Worm (Caenorhabditis elegans) whole organism, young adult: ENCODE data around the gene ints-11.
A peak's percentile ranks its signal among the peaks of the same experiment; 100 is the strongest.

Experiments
- B0019.2 ChIP-seq: fragments of 200-800 bp; sonication (Bioruptor generic); conservative IDR thresholded peaks from 2 replicates; pipeline ENCODE4 v1.3.6; 2022; ENCODE audit warnings: missing genetic modification reagents, missing genetic modification characterization, missing compliant biosample characterization
- B0035.1 ChIP-seq: sonication (generic microtip); optimal IDR thresholded peaks from 2 replicates; lab custom pipeline; 2016; ENCODE audit warnings: missing genetic modification characterization, mild to moderate bottlenecking, missing compliant biosample characterization, missing genotype, missing genetic modification reagents
- B0336.3 ChIP-seq: fragments of 200-800 bp; sonication (Bioruptor generic); IDR thresholded peaks from 2 replicates; pipeline ENCODE4 v1.3.6; 2022; ENCODE audit warnings: missing genetic modification characterization, missing compliant biosample characterization
- C17E4.6 ChIP-seq: fragments of 200-800 bp; sonication (Bioruptor generic); IDR thresholded peaks from 2 replicates; pipeline ENCODE4 v1.3.6; 2022; ENCODE audit warnings: missing genetic modification reagents, missing genetic modification characterization, missing compliant biosample characterization
- F33H1.4 ChIP-seq: fragments of 200-800 bp; sonication (Bioruptor generic); IDR thresholded peaks from 2 replicates; pipeline ENCODE4 v1.3.6; 2022; ENCODE audit warnings: missing genetic modification reagents, missing genetic modification characterization, missing compliant biosample characterization
- F37B4.10 ChIP-seq: fragments of 200-800 bp; sonication (Bioruptor generic); IDR thresholded peaks from 2 replicates; pipeline ENCODE4 v1.3.6; 2022; ENCODE audit warnings: missing genetic modification characterization, missing compliant biosample characterization
- K11D2.4 ChIP-seq: fragments of 200-800 bp; sonication (Bioruptor generic); IDR thresholded peaks from 2 replicates; pipeline ENCODE4 v1.3.6; 2022; ENCODE audit warnings: missing genetic modification reagents, missing genetic modification characterization, missing compliant biosample characterization
- K12H6.12 ChIP-seq: fragments of 200-800 bp; sonication (Bioruptor generic); optimal IDR thresholded peaks from 2 replicates; lab custom pipeline; 2018; ENCODE audit warnings: mild to moderate bottlenecking, missing genetic modification characterization, missing compliant biosample characterization
- Y53F4B.3 ChIP-seq: fragments of 200-800 bp; sonication (Bioruptor generic); IDR thresholded peaks from 2 replicates; pipeline ENCODE4 v1.3.6; 2022; ENCODE audit warnings: missing genetic modification reagents, missing genetic modification characterization, missing compliant biosample characterization
- Y53G8AR.9 ChIP-seq: fragments of 200-800 bp; sonication (Bioruptor generic); conservative IDR thresholded peaks from 2 replicates; pipeline ENCODE4 v1.3.6; 2022; ENCODE audit warnings: missing genetic modification reagents, missing genetic modification characterization, missing compliant biosample characterization
- Y56A3A.18 ChIP-seq: fragments of 200-800 bp; sonication (Bioruptor generic); IDR thresholded peaks from 2 replicates; pipeline ENCODE4 v1.3.6; 2022; ENCODE audit warnings: missing genetic modification reagents, missing genetic modification characterization, missing compliant biosample characterization
- Y67H2A.10 ChIP-seq: fragments of 200-800 bp; sonication (Bioruptor generic); conservative IDR thresholded peaks from 2 replicates; pipeline ENCODE4 v1.3.6; 2022; ENCODE audit warnings: missing genetic modification reagents, missing genetic modification characterization, missing compliant biosample characterization
- Y95B8A.8 ChIP-seq: fragments of 200-800 bp; sonication (Bioruptor generic); IDR thresholded peaks from 2 replicates; pipeline ENCODE4 v1.3.6; 2022; ENCODE audit warnings: missing genetic modification reagents, missing genetic modification characterization, missing compliant biosample characterization
- ama-1 ChIP-seq, 3 experiments: fragments of 150-350 bp in 1 of 3; sonication (generic microtip) in 2 of 3; optimal IDR thresholded peaks; 2 replicates each; lab custom pipeline; 2014 to 2018; ENCODE audit warnings: missing biosample characterization in 2 of 3, missing genetic modification characterization in 2 of 3, missing genetic modification reagents in 2 of 3
- aptf-3 ChIP-seq: fragments of 200-800 bp; sonication (Bioruptor generic); IDR thresholded peaks from 2 replicates; pipeline ENCODE4 v1.3.6; 2022; ENCODE audit warnings: missing genetic modification characterization, missing compliant biosample characterization
- atf-7 ChIP-seq: sonication (generic microtip); optimal IDR thresholded peaks from 2 replicates; lab custom pipeline; 2017; ENCODE audit warnings: mild to moderate bottlenecking, missing genetic modification characterization, missing compliant biosample characterization
- bed-1 ChIP-seq: fragments of 200-800 bp; sonication (Bioruptor generic); IDR thresholded peaks from 2 replicates; pipeline ENCODE4 v1.3.6; 2022; ENCODE audit warnings: missing genetic modification reagents, missing genetic modification characterization, missing compliant biosample characterization
- bed-2 ChIP-seq: fragments of 200-800 bp; sonication (Bioruptor generic); IDR thresholded peaks from 2 replicates; pipeline ENCODE4 v1.3.6; 2022; ENCODE audit warnings: missing genetic modification reagents, missing genetic modification characterization, missing compliant biosample characterization
- ccch-3 ChIP-seq: fragments of 200-800 bp; sonication (Bioruptor generic); optimal IDR thresholded peaks from 2 replicates; lab custom pipeline; 2018; ENCODE audit warnings: mild to moderate bottlenecking, missing genetic modification characterization, missing compliant biosample characterization
- ceh-40 ChIP-seq: fragments of 200-800 bp; sonication (Bioruptor generic); IDR thresholded peaks from 2 replicates; pipeline ENCODE4 v1.3.6; 2022; ENCODE audit warnings: missing genetic modification characterization, missing compliant biosample characterization
- ceh-79 ChIP-seq: sonication (generic microtip); optimal IDR thresholded peaks from 2 replicates; lab custom pipeline; 2017; ENCODE audit warnings: mild to moderate bottlenecking, missing genetic modification characterization, missing compliant biosample characterization
- chd-7 ChIP-seq: sonication (generic microtip); optimal IDR thresholded peaks from 2 replicates; lab custom pipeline; 2016; ENCODE audit warnings: mild to moderate bottlenecking, missing genetic modification characterization, moderate library complexity, missing compliant biosample characterization
- efl-1 ChIP-seq: fragments of 150-350 bp; optimal IDR thresholded peaks from 2 replicates; lab custom pipeline; 2014; ENCODE audit warnings: missing biosample characterization, missing genetic modification reagents, missing genetic modification characterization
- egrh-3 ChIP-seq: fragments of 200-800 bp; sonication (Bioruptor generic); IDR thresholded peaks from 2 replicates; pipeline ENCODE4 v1.3.6; 2022; ENCODE audit warnings: missing genetic modification reagents, missing genetic modification characterization, missing compliant biosample characterization
- fkh-3 ChIP-seq: sonication (generic microtip); optimal IDR thresholded peaks from 2 replicates; lab custom pipeline; 2016; ENCODE audit warnings: mild to moderate bottlenecking, missing genetic modification characterization, missing compliant biosample characterization
- hlh-12 ChIP-seq: sonication (generic microtip); optimal IDR thresholded peaks from 2 replicates; lab custom pipeline; 2016; ENCODE audit warnings: missing genetic modification characterization, missing compliant biosample characterization
- hsf-1 ChIP-seq: fragments of 200-800 bp; sonication (Bioruptor generic); IDR thresholded peaks from 2 replicates; pipeline ENCODE4 v1.3.6; 2022; ENCODE audit warnings: missing genetic modification reagents, missing genetic modification characterization, missing compliant biosample characterization
- lsl-1 ChIP-seq: fragments of 200-800 bp; sonication (Bioruptor generic); optimal IDR thresholded peaks from 2 replicates; lab custom pipeline; 2018; ENCODE audit warnings: mild to moderate bottlenecking, missing genetic modification characterization, moderate library complexity, missing compliant biosample characterization
- lsy-27 ChIP-seq: sonication (generic microtip); optimal IDR thresholded peaks from 2 replicates; lab custom pipeline; 2017; ENCODE audit warnings: missing genetic modification characterization, mild to moderate bottlenecking, missing compliant biosample characterization, antibody characterized with exemption, missing genotype, borderline replicate concordance; ENCODE audit not compliant: insufficient read depth
- madf-10 ChIP-seq: sonication (generic microtip); optimal IDR thresholded peaks from 2 replicates; lab custom pipeline; 2016; ENCODE audit warnings: mild to moderate bottlenecking, missing genetic modification characterization, missing compliant biosample characterization
- madf-8 ChIP-seq: fragments of 200-800 bp; sonication (Bioruptor generic); conservative IDR thresholded peaks from 2 replicates; pipeline ENCODE4 v1.3.6; 2022; ENCODE audit warnings: missing genetic modification reagents, missing genetic modification characterization, missing compliant biosample characterization
- mcd-1 ChIP-seq: fragments of 200-800 bp; sonication (Bioruptor generic); IDR thresholded peaks from 2 replicates; pipeline ENCODE4 v1.3.6; 2022; ENCODE audit warnings: missing genetic modification reagents, missing genetic modification characterization, missing compliant biosample characterization
- nfya-2 ChIP-seq: fragments of 200-800 bp; sonication (Bioruptor generic); IDR thresholded peaks from 2 replicates; pipeline ENCODE4 v1.3.6; 2022; ENCODE audit warnings: missing genetic modification reagents, missing genetic modification characterization, missing compliant biosample characterization
- nfyb-1 ChIP-seq: fragments of 200-800 bp; sonication (Bioruptor generic); IDR thresholded peaks from 2 replicates; pipeline ENCODE4 v1.3.6; 2022; ENCODE audit warnings: missing genetic modification reagents, missing genetic modification characterization, missing compliant biosample characterization
- nhr-27 ChIP-seq: fragments of 200-800 bp; sonication (Bioruptor generic); optimal IDR thresholded peaks from 2 replicates; lab custom pipeline; 2018; ENCODE audit warnings: mild to moderate bottlenecking, missing genetic modification characterization, moderate library complexity, missing compliant biosample characterization
- rcor-1 ChIP-seq: fragments of 200-800 bp; sonication (Bioruptor generic); IDR thresholded peaks from 2 replicates; pipeline ENCODE4 v1.3.6; 2022; ENCODE audit warnings: missing genetic modification reagents, missing genetic modification characterization, missing compliant biosample characterization
- rec-8 ChIP-seq, 2 experiments: sonication (generic microtip); optimal IDR thresholded peaks; 2 replicates each; lab custom pipeline; 2016; ENCODE audit warnings: mild to moderate bottlenecking in 2 of 2, missing genetic modification characterization in 2 of 2, missing genetic modification reagents in 2 of 2, missing genotype in 2 of 2, missing biosample characterization in 1 of 2, missing compliant biosample characterization in 1 of 2, moderate library complexity in 1 of 2
- sdz-38 ChIP-seq: sonication (generic microtip); optimal IDR thresholded peaks from 2 replicates; lab custom pipeline; 2016; ENCODE audit warnings: missing genotype, missing genetic modification characterization, missing compliant biosample characterization
- snpc-3.4 ChIP-seq: sonication (generic microtip); optimal IDR thresholded peaks from 2 replicates; lab custom pipeline; 2017; ENCODE audit warnings: missing genetic modification characterization, mild to moderate bottlenecking, missing compliant biosample characterization, antibody characterized with exemption, moderate library complexity, missing genotype, missing genetic modification reagents
- snpc-4 ChIP-seq, 5 experiments: fragments of 150-350 bp in 1 of 5; sonication (generic microtip) in 4 of 5; optimal IDR thresholded peaks; 2 replicates each; lab custom pipeline; 2014 to 2018; ENCODE audit warnings: missing genetic modification characterization in 5 of 5, missing biosample characterization in 3 of 5, antibody characterized with exemption in 2 of 5, mild to moderate bottlenecking in 2 of 5, missing compliant biosample characterization in 2 of 5, missing genotype in 2 of 5, moderate library complexity in 2 of 5, missing genetic modification reagents in 1 of 5
- somi-1 ChIP-seq: fragments of 200-800 bp; sonication (Bioruptor generic); optimal IDR thresholded peaks from 2 replicates; lab custom pipeline; 2018; ENCODE audit warnings: mild to moderate bottlenecking, missing genetic modification characterization, missing compliant biosample characterization
- tbp1 ChIP-seq: fragments of 200-800 bp; sonication (Bioruptor generic); optimal IDR thresholded peaks from 2 replicates; lab custom pipeline; 2018; ENCODE audit warnings: mild to moderate bottlenecking, missing genetic modification characterization, missing compliant biosample characterization
- unc-130 ChIP-seq: sonication (generic microtip); optimal IDR thresholded peaks from 2 replicates; lab custom pipeline; 2016; ENCODE audit warnings: missing genetic modification reagents, missing genetic modification characterization, missing compliant biosample characterization
- xnd-1 ChIP-seq: sonication (generic microtip); optimal IDR thresholded peaks from 2 replicates; lab custom pipeline; 2016; ENCODE audit warnings: missing genotype, missing genetic modification reagents, missing genetic modification characterization, missing compliant biosample characterization

Gene ints-11

DNA sequence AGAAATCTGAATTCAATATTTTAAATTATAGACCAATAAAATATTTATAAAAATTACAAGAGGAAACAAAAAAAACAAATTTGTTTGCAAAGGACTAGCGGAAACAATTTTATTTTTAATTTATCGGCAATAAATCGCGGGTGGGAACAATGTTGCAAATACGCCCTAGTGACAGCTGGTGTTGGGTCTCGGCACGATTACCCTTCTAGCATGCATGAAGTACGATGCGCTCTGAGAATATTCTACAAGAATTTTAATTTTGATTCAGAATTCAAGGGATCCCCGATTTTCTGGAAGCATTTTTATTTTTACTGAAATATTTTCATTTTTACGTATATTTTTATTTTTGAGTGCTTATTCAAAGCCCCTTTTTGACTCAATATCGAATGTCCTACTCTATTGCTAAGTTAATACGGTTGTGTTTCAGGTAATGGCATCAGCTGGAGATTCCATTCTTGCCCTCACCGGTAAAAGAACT is 41.8 kb upstream of the ints-11 start, which contains the start of the genes mig-5 and cct-1 (continued):
- no peak for TF ChIP-seq aptf-3
- peak; percentile 7 for TF ChIP-seq chd-7 (tag; lab: Kevin White, UChicago)
- peak; percentile 96 for TF ChIP-seq nfyb-1 (GFP tag; lab: Robert Waterston, UW)
- no peak for TF ChIP-seq nhr-27 (tag; lab: Kevin White, UChicago)
- TF ChIP-seq sdz-38 (tag; lab: Kevin White, UChicago): no peak
- TF ChIP-seq K12H6.12 (tag; lab: Kevin White, UChicago): peak; percentile 77
- peak; percentile 46 for TF ChIP-seq B0035.1 (tag; lab: Kevin White, UChicago)
- TF ChIP-seq K11D2.4 (GFP tag; lab: Robert Waterston, UW): peak; percentile 94
- peak; percentile 86 for TF ChIP-seq madf-10
- peak; percentile 81 for TF ChIP-seq C17E4.6 (GFP tag; lab: Robert Waterston, UW)
- peak; percentile 99 for TF ChIP-seq mcd-1 (GFP tag; lab: Robert Waterston, UW)
- peak; percentile 77; the same call in 1 of the 2 replicates for TF ChIP-seq Y53G8AR.9 (GFP tag; lab: Robert Waterston, UW)
- TF ChIP-seq ceh-79 (tag; lab: Kevin White, UChicago): no peak
- TF ChIP-seq hlh-12: no peak
- TF ChIP-seq lsl-1 (GFP tag; lab: Kevin White, UChicago): peak; percentile 79
- 0 out of 2 replicates have a peak, but pooled peaks have one; percentile 22 for TF ChIP-seq B0019.2 (GFP tag; lab: Robert Waterston, UW)
- no peak for TF ChIP-seq bed-1
- no peak for TF ChIP-seq bed-2 (GFP tag; lab: Robert Waterston, UW)
- TF ChIP-seq fkh-3 (tag; lab: Kevin White, UChicago): no peak
- no peak for TF ChIP-seq nfya-2
- peak; percentile 74; the same call in 1 of the 2 replicates for TF ChIP-seq Y95B8A.8 (GFP tag; lab: Robert Waterston, UW)
- TF ChIP-seq atf-7 (tag; lab: Kevin White, UChicago): peak; percentile 73
- TF ChIP-seq ceh-40 (GFP tag; lab: Robert Waterston, UW): no peak
- peak; percentile 67 for TF ChIP-seq unc-130 (GFP tag; lab: Kevin White, UChicago)
- peak; percentile 26 for TF ChIP-seq snpc-3.4 (tag; lab: Kevin White, UChicago)
- TF ChIP-seq hsf-1 (GFP tag; lab: Robert Waterston, UW): peak; percentile 90
- peak; percentile 91 for TF ChIP-seq rcor-1 (GFP tag; lab: Robert Waterston, UW)
- TF ChIP-seq Y56A3A.18 (GFP tag; lab: Robert Waterston, UW): peak; percentile 86; the same call in 1 of the 2 replicates
- peak; percentile 100 for TF ChIP-seq F33H1.4 (GFP tag; lab: Robert Waterston, UW)
- peak; percentile 72 for TF ChIP-seq tbp1 (GFP tag; lab: Kevin White, UChicago)
- no peak for TF ChIP-seq Y53F4B.3 (GFP tag; lab: Robert Waterston, UW)
- TF ChIP-seq xnd-1 (tag; lab: Kevin White, UChicago): peak; percentile 16
- TF ChIP-seq ama-1 (optimal IDR thresholded peaks at IDR 0.05; lab: Kevin White, UChicago): no peak
- no peak for TF ChIP-seq ama-1 (GFP tag; optimal IDR thresholded peaks at IDR 0.05; lab: Kevin White, UChicago)
- no peak for TF ChIP-seq F37B4.10 (GFP tag; lab: Robert Waterston, UW)
- no peak for TF ChIP-seq rec-8 (tag; optimal IDR thresholded peaks at IDR 0.05; lab: Kevin White, UChicago)
- peak; percentile 54; the same call in 1 of the 2 replicates for TF ChIP-seq Y67H2A.10
- no peak for TF ChIP-seq ccch-3 (GFP tag; lab: Kevin White, UChicago)
- TF ChIP-seq somi-1: peak; percentile 87
- TF ChIP-seq snpc-4 (GFP tag; optimal IDR thresholded peaks at IDR 0.05; lab: Kevin White, UChicago): peak; percentile 57
- peak; percentile 75 to 83 (median 76) for TF ChIP-seq snpc-4 (tag; optimal IDR thresholded peaks at IDR 0.05; lab: Kevin White, UChicago)
- peak; percentile 81 for TF ChIP-seq efl-1
- no peak for TF ChIP-seq lsy-27 (tag; lab: Kevin White, UChicago)
- TF ChIP-seq egrh-3: no peak
- TF ChIP-seq madf-8 (GFP tag; lab: Robert Waterston, UW): peak; percentile 71
- TF ChIP-seq B0336.3 (GFP tag; lab: Robert Waterston, UW): peak; percentile 79
